Worm (Caenorhabditis elegans) whole organism, L4 larva: ENCODE results near the gene csn-5.

Experiments
- F37D6.2 ChIP-seq: sonication (generic microtip); optimal IDR thresholded peaks from 2 replicates; lab custom pipeline; 2016; ENCODE audit warnings: mild to moderate bottlenecking, missing genetic modification characterization, missing compliant biosample characterization
- F44E2.7 ChIP-seq: fragments of 200-800 bp; sonication (Bioruptor generic); IDR thresholded peaks from 2 replicates; pipeline ENCODE4 v2.1.2; 2022; ENCODE audit warnings: missing genetic modification characterization, missing compliant biosample characterization
- F49E8.2 ChIP-seq: sonication (generic microtip); optimal IDR thresholded peaks from 2 replicates; lab custom pipeline; 2016; ENCODE audit warnings: missing compliant biosample characterization, mild to moderate bottlenecking, missing genetic modification characterization, borderline replicate concordance
- R02D3.7 ChIP-seq: fragments of 150-350 bp; sonication (generic microtip); optimal IDR thresholded peaks from 3 replicates; lab custom pipeline; 2014; ENCODE audit warnings: missing biosample characterization, missing genetic modification characterization
- T20F7.1 ChIP-seq: fragments of 200-800 bp; sonication (Bioruptor generic); optimal IDR thresholded peaks from 2 replicates; lab custom pipeline; 2018; ENCODE audit warnings: mild to moderate bottlenecking, missing genetic modification characterization, missing compliant biosample characterization
- Y48G9A.11 ChIP-seq: fragments of 200-800 bp; sonication (Bioruptor generic); IDR thresholded peaks from 2 replicates; pipeline ENCODE4 v1.3.6; 2022; ENCODE audit warnings: missing genetic modification reagents, missing genetic modification characterization, missing compliant biosample characterization
- Y75B8A.6 ChIP-seq: fragments of 200-800 bp; sonication (Bioruptor generic); IDR thresholded peaks from 2 replicates; pipeline ENCODE4 v1.3.6; 2022; ENCODE audit warnings: missing genetic modification reagents, missing genetic modification characterization, missing compliant biosample characterization
- ZK546.5 ChIP-seq, 2 experiments: sonication (generic microtip); optimal IDR thresholded peaks; 2 replicates each; lab custom pipeline; 2017; ENCODE audit warnings: missing biosample characterization in 2 of 2, missing genetic modification characterization in 2 of 2
- arid-1 ChIP-seq: fragments of 200-800 bp; sonication (Bioruptor generic); conservative IDR thresholded peaks from 2 replicates; pipeline ENCODE4 v1.3.6; 2022; ENCODE audit warnings: missing genetic modification reagents, missing genetic modification characterization, missing compliant biosample characterization
- ceh-20 ChIP-seq: fragments of 200-800 bp; sonication (Bioruptor generic); IDR thresholded peaks from 2 replicates; pipeline ENCODE4 v1.3.6; 2022; ENCODE audit warnings: missing genetic modification reagents, missing genetic modification characterization, missing compliant biosample characterization
- ceh-28 ChIP-seq: fragments of 150-350 bp; optimal IDR thresholded peaks from 2 replicates; lab custom pipeline; 2014; ENCODE audit warnings: missing biosample characterization, missing genetic modification reagents, missing genetic modification characterization
- ceh-32 ChIP-seq: sonication (generic microtip); optimal IDR thresholded peaks from 2 replicates; lab custom pipeline; 2016; ENCODE audit warnings: mild to moderate bottlenecking, missing genetic modification characterization, missing compliant biosample characterization; ENCODE audit not compliant: poor library complexity
- ceh-82 ChIP-seq: sonication (generic microtip); optimal IDR thresholded peaks from 2 replicates; lab custom pipeline; 2017; ENCODE audit warnings: missing biosample characterization, missing genetic modification characterization
- ces-1 ChIP-seq: fragments of 150-350 bp; sonication (generic microtip); optimal IDR thresholded peaks from 4 replicates; lab custom pipeline; 2014; ENCODE audit warnings: missing biosample characterization, missing genetic modification reagents, missing genetic modification characterization
- ctbp-1 ChIP-seq: fragments of 200-800 bp; sonication (Bioruptor generic); IDR thresholded peaks from 2 replicates; pipeline ENCODE4 v1.3.6; 2022; ENCODE audit warnings: missing genetic modification reagents, missing genetic modification characterization, missing compliant biosample characterization
- daf-12 ChIP-seq: fragments of 150-350 bp; optimal IDR thresholded peaks from 2 replicates; lab custom pipeline; 2014; ENCODE audit warnings: missing biosample characterization, missing genetic modification reagents, missing genetic modification characterization
- daf-16 ChIP-seq, 3 experiments: sonication (generic microtip); optimal IDR thresholded peaks; 2 replicates each; lab custom pipeline; 2016 to 2017; ENCODE audit warnings: missing genetic modification characterization in 3 of 3, missing genetic modification reagents in 3 of 3, mild to moderate bottlenecking in 2 of 3, missing compliant biosample characterization in 2 of 3, missing biosample characterization in 1 of 3, moderate library complexity in 1 of 3
- dmd-6 ChIP-seq: fragments of 200-800 bp; sonication (Bioruptor generic); IDR thresholded peaks from 2 replicates; pipeline ENCODE4 v1.3.6; 2022; ENCODE audit warnings: missing genetic modification reagents, missing genetic modification characterization, missing compliant biosample characterization
- dmd-8 ChIP-seq: fragments of 200-800 bp; sonication (Bioruptor generic); IDR thresholded peaks from 2 replicates; pipeline ENCODE4 v1.3.6; 2022; ENCODE audit warnings: missing genetic modification characterization, missing compliant biosample characterization
- dve-1 ChIP-seq: sonication (generic microtip); optimal IDR thresholded peaks from 2 replicates; lab custom pipeline; 2017; ENCODE audit warnings: antibody characterized with exemption, mild to moderate bottlenecking, missing genetic modification characterization, missing compliant biosample characterization; ENCODE audit not compliant: insufficient read depth
- hlh-11 ChIP-seq: fragments of 200-800 bp; sonication (Bioruptor generic); optimal IDR thresholded peaks from 2 replicates; lab custom pipeline; 2018; ENCODE audit warnings: mild to moderate bottlenecking, missing genetic modification characterization, missing compliant biosample characterization
- hlh-30 ChIP-seq: sonication (generic microtip); optimal IDR thresholded peaks from 2 replicates; lab custom pipeline; 2017; ENCODE audit warnings: antibody characterized with exemption, mild to moderate bottlenecking, missing genetic modification characterization, missing compliant biosample characterization; ENCODE audit not compliant: insufficient read depth
- hmg-1.1 ChIP-seq: fragments of 200-800 bp; sonication (Bioruptor generic); IDR thresholded peaks from 2 replicates; pipeline ENCODE4 v1.3.6; 2022; ENCODE audit warnings: missing genetic modification reagents, missing genetic modification characterization, missing compliant biosample characterization
- lim-7 ChIP-seq: fragments of 200-800 bp; sonication (Bioruptor generic); IDR thresholded peaks from 2 replicates; pipeline ENCODE4 v1.3.6; 2022; ENCODE audit warnings: missing genetic modification characterization, missing compliant biosample characterization
- lin-1 ChIP-seq: fragments of 200-800 bp; sonication (Bioruptor generic); IDR thresholded peaks from 2 replicates; pipeline ENCODE4 v1.3.6; 2022; ENCODE audit warnings: missing genetic modification reagents, missing genetic modification characterization, missing compliant biosample characterization
- lin-13 ChIP-seq: fragments of 150-350 bp; optimal IDR thresholded peaks from 2 replicates; lab custom pipeline; 2014; ENCODE audit warnings: missing biosample characterization, missing genetic modification reagents, missing genetic modification characterization
- lin-15B ChIP-seq: fragments of 150-350 bp; sonication (generic microtip); optimal IDR thresholded peaks from 3 replicates; lab custom pipeline; 2014; ENCODE audit warnings: missing biosample characterization, missing genetic modification characterization
- lsy-2 ChIP-seq, 2 experiments: fragments of 150-350 bp in 1 of 2; sonication (generic microtip) in 1 of 2; optimal IDR thresholded peaks; 2 replicates each; lab custom pipeline; 2014 to 2017; ENCODE audit warnings: missing biosample characterization in 2 of 2, missing genetic modification characterization in 2 of 2
- mdt-29 ChIP-seq: fragments of 200-800 bp; sonication (Bioruptor generic); IDR thresholded peaks from 2 replicates; pipeline ENCODE4 v1.3.6; 2022; ENCODE audit warnings: missing genetic modification reagents, missing genetic modification characterization, missing compliant biosample characterization
- nhr-10 ChIP-seq: fragments of 150-350 bp; optimal IDR thresholded peaks from 2 replicates; lab custom pipeline; 2014; ENCODE audit warnings: missing biosample characterization, missing genetic modification characterization
- nhr-102 ChIP-seq: sonication (generic microtip); optimal IDR thresholded peaks from 2 replicates; lab custom pipeline; 2016; ENCODE audit warnings: mild to moderate bottlenecking, missing genetic modification characterization, moderate library complexity, missing compliant biosample characterization
- nhr-11 ChIP-seq: fragments of 150-350 bp; optimal IDR thresholded peaks from 2 replicates; lab custom pipeline; 2014; ENCODE audit warnings: missing biosample characterization, missing genetic modification characterization
- nhr-111 ChIP-seq: fragments of 200-800 bp; sonication (Bioruptor generic); optimal IDR thresholded peaks from 2 replicates; lab custom pipeline; 2018; ENCODE audit warnings: mild to moderate bottlenecking, missing genetic modification characterization, missing compliant biosample characterization
- nhr-237 ChIP-seq: sonication (generic microtip); optimal IDR thresholded peaks from 2 replicates; lab custom pipeline; 2017; ENCODE audit warnings: missing biosample characterization, missing genetic modification characterization
- nhr-28 ChIP-seq: fragments of 150-350 bp; optimal IDR thresholded peaks from 2 replicates; lab custom pipeline; 2014; ENCODE audit warnings: missing biosample characterization, missing genetic modification characterization
- nhr-41 ChIP-seq: fragments of 200-800 bp; sonication (Bioruptor generic); IDR thresholded peaks from 2 replicates; pipeline ENCODE4 v1.3.6; 2022; ENCODE audit warnings: missing genetic modification reagents, missing genetic modification characterization, missing compliant biosample characterization
- nhr-6 ChIP-seq: fragments of 150-350 bp; optimal IDR thresholded peaks from 2 replicates; lab custom pipeline; 2014; ENCODE audit warnings: missing biosample characterization, missing genetic modification characterization
- pha-4 ChIP-seq, 2 experiments: fragments of 150-350 bp in 1 of 2; fragments of 200-800 bp in 1 of 2; sonication (Bioruptor generic) in 1 of 2; IDR thresholded peaks in 1 of 2; optimal IDR thresholded peaks in 1 of 2; 2 replicates each; pipeline versions ENCODE4 v1.3.6 to Lab custom; 2014 to 2022; ENCODE audit warnings: missing genetic modification characterization in 2 of 2, missing genetic modification reagents in 2 of 2, missing biosample characterization in 1 of 2, missing compliant biosample characterization in 1 of 2
- php-3 ChIP-seq: fragments of 200-800 bp; sonication (Bioruptor generic); IDR thresholded peaks from 2 replicates; pipeline ENCODE4 v1.3.6; 2022; ENCODE audit warnings: missing genetic modification reagents, missing genetic modification characterization, missing compliant biosample characterization
- pqm-1 ChIP-seq: sonication (generic microtip); optimal IDR thresholded peaks from 2 replicates; lab custom pipeline; 2017; ENCODE audit warnings: missing biosample characterization, missing genetic modification characterization
- skn-1 ChIP-seq: fragments of 150-350 bp; optimal IDR thresholded peaks from 2 replicates; lab custom pipeline; 2014; ENCODE audit warnings: missing biosample characterization, missing genetic modification characterization
- snpc-1.2 ChIP-seq: fragments of 200-800 bp; sonication (Bioruptor generic); IDR thresholded peaks from 2 replicates; pipeline ENCODE4 v1.3.6; 2022; ENCODE audit warnings: missing genetic modification reagents, missing genetic modification characterization, missing compliant biosample characterization
- spr-1 ChIP-seq: sonication (generic microtip); optimal IDR thresholded peaks from 2 replicates; lab custom pipeline; 2016; ENCODE audit warnings: mild to moderate bottlenecking, missing genetic modification characterization, missing compliant biosample characterization
- tra-1 ChIP-seq: fragments of 200-800 bp; sonication (Bioruptor generic); IDR thresholded peaks from 2 replicates; pipeline ENCODE4 v1.3.6; 2022; ENCODE audit warnings: missing genetic modification reagents, missing genetic modification characterization, missing compliant biosample characterization
- unc-39 ChIP-seq: sonication (generic microtip); optimal IDR thresholded peaks from 2 replicates; lab custom pipeline; 2017; ENCODE audit warnings: missing biosample characterization, missing genetic modification characterization
- zfp-2 ChIP-seq: sonication (generic microtip); optimal IDR thresholded peaks from 2 replicates; lab custom pipeline; 2016; ENCODE audit warnings: mild to moderate bottlenecking, missing genetic modification characterization, missing compliant biosample characterization
- zip-2 ChIP-seq: fragments of 150-350 bp; optimal IDR thresholded peaks from 2 replicates; lab custom pipeline; 2014; ENCODE audit warnings: missing biosample characterization, missing genetic modification characterization
- ztf-7 ChIP-seq: fragments of 150-350 bp; optimal IDR thresholded peaks from 2 replicates; lab custom pipeline; 2014; ENCODE audit warnings: missing biosample characterization, missing genetic modification characterization

csn-5 gene

ce11 chrIV:5666115-5667028 lies 17.0 kb downstream of the csn-5 start:
- no peak; the same call in 1 of the 2 replicates for TF ChIP-seq mdt-29 (GFP tag; lab: Robert Waterston, UW)
- TF ChIP-seq unc-39 (tag; lab: Kevin White, UChicago): no peak
- TF ChIP-seq pha-4 (GFP tag; IDR thresholded peaks at IDR 0.05; lab: Robert Waterston, UW): no peak
- no peak for TF ChIP-seq pha-4 (tag; optimal IDR thresholded peaks at IDR 0.05; lab: Kevin White, UChicago)
- TF ChIP-seq pqm-1: peak; percentile 15
- peak; percentile 84 for TF ChIP-seq dmd-6
- TF ChIP-seq ceh-32 (tag; lab: Kevin White, UChicago): no peak
- TF ChIP-seq nhr-6 (tag; lab: Kevin White, UChicago): no peak
- TF ChIP-seq snpc-1.2: peak; percentile 87
- no peak for TF ChIP-seq nhr-237 (tag; lab: Kevin White, UChicago)
- peak; percentile 17 for TF ChIP-seq lin-13
- no peak for TF ChIP-seq ctbp-1 (GFP tag; lab: Robert Waterston, UW)
- TF ChIP-seq hlh-30: peak; percentile 58
- TF ChIP-seq lim-7 (GFP tag; lab: Robert Waterston, UW): no peak
- no peak for TF ChIP-seq ceh-20
- TF ChIP-seq lin-15B (tag; lab: Kevin White, UChicago): no peak
- no peak for TF ChIP-seq ces-1
- peak; percentile 1 for TF ChIP-seq zip-2
- TF ChIP-seq F49E8.2 (tag; lab: Kevin White, UChicago): no peak
- peak in 1 of 2 experiments; percentile 82 for TF ChIP-seq daf-16 (GFP tag; optimal IDR thresholded peaks at IDR 0.05; lab: Kevin White, UChicago)
- peak; percentile 79 for TF ChIP-seq daf-16 (tag; optimal IDR thresholded peaks at IDR 0.05; lab: Kevin White, UChicago)
- peak; percentile 29 for TF ChIP-seq nhr-28
- TF ChIP-seq daf-12: no peak
- TF ChIP-seq lin-1 (GFP tag; lab: Robert Waterston, UW): 0 out of 2 replicates have a peak, but pooled peaks have one; percentile 14
- TF ChIP-seq zfp-2: no peak
- peak; percentile 93 for TF ChIP-seq dve-1 (tag; lab: Kevin White, UChicago)
- TF ChIP-seq Y48G9A.11 (GFP tag; lab: Robert Waterston, UW): peak; percentile 98
- no peak for TF ChIP-seq nhr-11 (tag; lab: Kevin White, UChicago)
- TF ChIP-seq ZK546.5 (tag; optimal IDR thresholded peaks at IDR 0.05; lab: Kevin White, UChicago): no peak
- TF ChIP-seq hlh-11 (tag; lab: Kevin White, UChicago): peak; percentile 73

ce11 chrIV:5667191-5667590 lies 17.9 kb downstream of the csn-5 start:
- TF ChIP-seq T20F7.1 (GFP tag; lab: Kevin White, UChicago) (no peak), nhr-102 (tag; lab: Kevin White, UChicago) (no peak), ces-1 (no peak), F44E2.7 (GFP tag; lab: Robert Waterston, UW) (no peak), hmg-1.1 (GFP tag; lab: Robert Waterston, UW) (peak; percentile 40; the same call in 1 of the 2 replicates), ctbp-1 (GFP tag; lab: Robert Waterston, UW) (0 out of 2 replicates have a peak, but pooled peaks have one; percentile 19), lsy-2 (tag; optimal IDR thresholded peaks at IDR 0.05; lab: Kevin White, UChicago) (peak in 1 of 2 experiments; percentile 62), nhr-10 (tag; lab: Kevin White, UChicago) (no peak), R02D3.7 (tag; lab: Kevin White, UChicago) (no peak), nhr-111 (no peak), php-3 (GFP tag; lab: Robert Waterston, UW) (0 out of 2 replicates have a peak, but pooled peaks have one; percentile 54), spr-1 (tag; lab: Kevin White, UChicago) (no peak), arid-1 (GFP tag; lab: Robert Waterston, UW) (no peak), F37D6.2 (tag; lab: Kevin White, UChicago) (no peak), ztf-7 (tag; lab: Kevin White, UChicago) (peak; percentile 42), ceh-28 (tag; lab: Kevin White, UChicago) (no peak), lim-7 (GFP tag; lab: Robert Waterston, UW) (no peak), dmd-8 (GFP tag; lab: Robert Waterston, UW) (no peak), skn-1 (tag; lab: Kevin White, UChicago) (no peak), nhr-41 (GFP tag; lab: Robert Waterston, UW) (no peak), tra-1 (no peak), daf-16 (GFP tag; optimal IDR thresholded peaks at IDR 0.05; lab: Kevin White, UChicago) (peak in 1 of 2 experiments; percentile 86), daf-16 (tag; optimal IDR thresholded peaks at IDR 0.05; lab: Kevin White, UChicago) (peak; percentile 88), Y75B8A.6 (GFP tag; lab: Robert Waterston, UW) (no peak), ceh-82 (tag; lab: Kevin White, UChicago) (no peak), dmd-6 (0 out of 2 replicates have a peak, but pooled peaks have one; percentile 18)
